Worm (Caenorhabditis elegans) whole organism, L1 larva: ENCODE results near the gene aqp-12.

ENCODE experiments used
- Y116A8C.19 ChIP-seq: sonication (generic microtip); optimal IDR thresholded peaks from 2 replicates; lab custom pipeline; 2016; ENCODE audit warnings: missing compliant biosample characterization, missing genetic modification characterization, borderline replicate concordance
- aly-2 ChIP-seq: fragments of 150-350 bp; optimal IDR thresholded peaks from 2 replicates; lab custom pipeline; 2014; ENCODE audit warnings: missing biosample characterization, missing genetic modification characterization
- ama-1 ChIP-seq: fragments of 150-350 bp; optimal IDR thresholded peaks from 2 replicates; lab custom pipeline; 2014
- blmp-1 ChIP-seq: fragments of 150-350 bp; optimal IDR thresholded peaks from 2 replicates; lab custom pipeline; 2014; ENCODE audit warnings: missing biosample characterization, missing genetic modification characterization
- ceh-90 ChIP-seq: sonication (generic microtip); optimal IDR thresholded peaks from 2 replicates; lab custom pipeline; 2016; ENCODE audit warnings: missing genetic modification characterization, missing compliant biosample characterization
- dpl-1 ChIP-seq, 3 experiments: fragments of 150-350 bp in 2 of 3; sonication (generic microtip) in 1 of 3; optimal IDR thresholded peaks; 2 replicates each; lab custom pipeline; 2014 to 2017; ENCODE audit warnings: missing biosample characterization in 3 of 3, missing genetic modification characterization in 3 of 3, missing genetic modification reagents in 3 of 3
- efl-1 ChIP-seq, 4 experiments: fragments of 150-350 bp; optimal IDR thresholded peaks in 3 of 4; peaks in 1 of 4; 1 replicate in 1 of 4; 2 replicates in 3 of 4; lab custom pipeline; 2014; ENCODE audit warnings: missing biosample characterization in 2 of 4, missing genetic modification characterization in 2 of 4, missing genetic modification reagents in 2 of 4
- elt-2 ChIP-seq: sonication (generic microtip); optimal IDR thresholded peaks from 2 replicates; lab custom pipeline; 2016; ENCODE audit warnings: missing genetic modification characterization, mild to moderate bottlenecking, inconsistent platforms, missing compliant biosample characterization, missing genetic modification reagents
- hlh-17 ChIP-seq: fragments of 200-800 bp; sonication (Bioruptor generic); optimal IDR thresholded peaks from 2 replicates; lab custom pipeline; 2018; ENCODE audit warnings: missing genetic modification characterization, mild to moderate bottlenecking, missing compliant biosample characterization, moderate library complexity, borderline replicate concordance
- jun-1 ChIP-seq: fragments of 150-350 bp; optimal IDR thresholded peaks from 2 replicates; lab custom pipeline; 2014; ENCODE audit warnings: missing biosample characterization, missing genetic modification reagents, missing genetic modification characterization
- lin-13 ChIP-seq: fragments of 150-350 bp; optimal IDR thresholded peaks from 2 replicates; lab custom pipeline; 2014; ENCODE audit warnings: missing biosample characterization, missing genetic modification reagents, missing genetic modification characterization
- lin-35 ChIP-seq, 2 experiments: fragments of 150-350 bp; optimal IDR thresholded peaks; 2 replicates each; lab custom pipeline; 2014; ENCODE audit warnings: missing biosample characterization in 2 of 2, missing genetic modification characterization in 2 of 2, missing genetic modification reagents in 2 of 2
- lin-39 ChIP-seq: fragments of 150-350 bp; optimal IDR thresholded peaks from 2 replicates; lab custom pipeline; 2014; ENCODE audit warnings: missing biosample characterization, missing genetic modification reagents, missing genetic modification characterization
- lsy-2 ChIP-seq, 2 experiments: fragments of 150-350 bp; optimal IDR thresholded peaks; 2 replicates each; lab custom pipeline; 2014; ENCODE audit warnings: missing biosample characterization in 2 of 2, missing genetic modification characterization in 2 of 2
- mef-2 ChIP-seq: fragments of 150-350 bp; optimal IDR thresholded peaks from 2 replicates; lab custom pipeline; 2014; ENCODE audit warnings: missing biosample characterization, missing genetic modification characterization
- nhr-28 ChIP-seq: fragments of 150-350 bp; optimal IDR thresholded peaks from 2 replicates; lab custom pipeline; 2014; ENCODE audit warnings: missing biosample characterization, missing genetic modification characterization
- nhr-47 ChIP-seq: sonication (generic microtip); optimal IDR thresholded peaks from 2 replicates; lab custom pipeline; 2016; ENCODE audit warnings: mild to moderate bottlenecking, missing genetic modification characterization, moderate library complexity, missing compliant biosample characterization
- nhr-76 ChIP-seq: sonication (generic microtip); optimal IDR thresholded peaks from 2 replicates; lab custom pipeline; 2017; ENCODE audit warnings: missing biosample characterization, missing genetic modification characterization
- pag-3 ChIP-seq: sonication (generic microtip); optimal IDR thresholded peaks from 2 replicates; lab custom pipeline; 2017; ENCODE audit warnings: missing genetic modification characterization, mild to moderate bottlenecking, missing compliant biosample characterization, antibody characterized with exemption, borderline replicate concordance; ENCODE audit not compliant: insufficient read depth
- pqm-1 ChIP-seq: sonication (generic microtip); optimal IDR thresholded peaks from 3 replicates; lab custom pipeline; 2017; ENCODE audit warnings: missing biosample characterization, missing genetic modification characterization
- skn-1 ChIP-seq: fragments of 150-350 bp; optimal IDR thresholded peaks from 2 replicates; lab custom pipeline; 2014; ENCODE audit warnings: missing biosample characterization, missing genetic modification characterization
- snpc-4 ChIP-seq: fragments of 150-350 bp; optimal IDR thresholded peaks from 2 replicates; lab custom pipeline; 2014; ENCODE audit warnings: missing biosample characterization, missing genetic modification characterization
- sptf-1 ChIP-seq: fragments of 150-350 bp; optimal IDR thresholded peaks from 2 replicates; lab custom pipeline; 2014; ENCODE audit warnings: missing biosample characterization, missing genetic modification characterization
- tlp-1 ChIP-seq: fragments of 150-350 bp; optimal IDR thresholded peaks from 2 replicates; lab custom pipeline; 2014; ENCODE audit warnings: missing biosample characterization, missing genetic modification characterization
- unc-130 ChIP-seq: fragments of 150-350 bp; optimal IDR thresholded peaks from 2 replicates; lab custom pipeline; 2017; ENCODE audit warnings: missing biosample characterization, missing genetic modification characterization, inconsistent platforms
- unc-30 ChIP-seq: sonication (generic microtip); optimal IDR thresholded peaks from 2 replicates; lab custom pipeline; 2017; ENCODE audit warnings: missing biosample characterization, missing genetic modification characterization
- xbp-1 ChIP-seq: sonication (generic microtip); optimal IDR thresholded peaks from 2 replicates; lab custom pipeline; 2016; ENCODE audit warnings: missing genetic modification characterization, missing compliant biosample characterization
- ztf-4 ChIP-seq: fragments of 150-350 bp; optimal IDR thresholded peaks from 2 replicates; lab custom pipeline; 2014; ENCODE audit warnings: missing biosample characterization, missing genetic modification characterization

aqp-12 gene

ce11 chrII:12184857-12185256 is 18.2 kb upstream of the aqp-12 start, which contains the start of gene Y57A10A.13:
Gene Y57A10A.13, minus strand, starts transcription at chrII:12184902.
- peak; percentile 4 to 52 for TF ChIP-seq lsy-2 (tag; optimal IDR thresholded peaks at IDR 0.05; lab: Kevin White, UChicago)
- TF ChIP-seq hlh-17 (GFP tag; lab: Kevin White, UChicago): no peak
- no peak for TF ChIP-seq lin-13 (GFP tag; lab: Kevin White, UChicago)
- TF ChIP-seq efl-1 (optimal IDR thresholded peaks at IDR 0.05; lab: Kevin White, UChicago): peak; percentile 58 to 80
- peak; percentile 84 to 98 for TF ChIP-seq efl-1 (GFP tag; optimal IDR thresholded peaks at IDR 0.05 in 1 of 2; lab: Kevin White, UChicago)
- TF ChIP-seq skn-1 (tag; lab: Kevin White, UChicago): peak; percentile 15
- TF ChIP-seq lin-35 (GFP tag; optimal IDR thresholded peaks at IDR 0.05; lab: Kevin White, UChicago): peak; percentile 72 to 89
- peak; percentile 72 to 87 (median 79) for TF ChIP-seq dpl-1 (GFP tag; optimal IDR thresholded peaks at IDR 0.05; lab: Kevin White, UChicago)
- peak; percentile 13 for TF ChIP-seq blmp-1 (tag; lab: Kevin White, UChicago)
- TF ChIP-seq, all 84 proteins: peak for 6

- TF ChIP-seq tlp-1 (tag; lab: Kevin White, UChicago) (peak; percentile 72), efl-1 (optimal IDR thresholded peaks at IDR 0.05; lab: Kevin White, UChicago) (no peak), efl-1 (GFP tag; optimal IDR thresholded peaks at IDR 0.05 in 1 of 2; lab: Kevin White, UChicago) (peak in 1 of 2 experiments; percentile 88), pqm-1 (peak; percentile 52), elt-2 (tag; lab: Kevin White, UChicago) (peak; percentile 91), dpl-1 (GFP tag; optimal IDR thresholded peaks at IDR 0.05; lab: Kevin White, UChicago) (peak in 1 of 3 experiments; percentile 4), lin-35 (GFP tag; optimal IDR thresholded peaks at IDR 0.05; lab: Kevin White, UChicago) (peak in 1 of 2 experiments; percentile 19), jun-1 (peak; percentile 39), pag-3 (tag; lab: Kevin White, UChicago) (no peak), nhr-76 (tag; lab: Kevin White, UChicago) (no peak)
Measured at ce11 chrII:12185710-12186109, 17.3 kb upstream of the aqp-12 start, which contains the start of gene Y57A10A.14. Gene Y57A10A.14, plus strand, starts transcription at chrII:12185937.

- TF ChIP-seq mef-2 (tag; lab: Kevin White, UChicago) (no peak), elt-2 (tag; lab: Kevin White, UChicago) (peak; percentile 47)
Measured at ce11 chrII:12186726-12187125, 16.3 kb upstream of the aqp-12 start.

ce11 chrII:12189193-12189592 is 13.8 kb upstream of the aqp-12 start:
- TF ChIP-seq efl-1 (optimal IDR thresholded peaks at IDR 0.05; lab: Kevin White, UChicago) (no peak), efl-1 (GFP tag; optimal IDR thresholded peaks at IDR 0.05 in 1 of 2; lab: Kevin White, UChicago) (peak in 1 of 2 experiments; percentile 67), xbp-1 (tag; lab: Kevin White, UChicago) (no peak)

- TF ChIP-seq aly-2 (tag; lab: Kevin White, UChicago): no peak
- no peak for TF ChIP-seq efl-1 (optimal IDR thresholded peaks at IDR 0.05; lab: Kevin White, UChicago)
- TF ChIP-seq efl-1 (GFP tag; optimal IDR thresholded peaks at IDR 0.05 in 1 of 2; lab: Kevin White, UChicago): peak in 1 of 2 experiments; percentile 75
- TF ChIP-seq, all 84 proteins: peak for 1
Measured at ce11 chrII:12199209-12199608, 3.8 kb upstream of the aqp-12 start.

- TF ChIP-seq sptf-1: no peak
- no peak for TF ChIP-seq snpc-4 (tag; lab: Kevin White, UChicago)
- TF ChIP-seq ceh-90 (tag; lab: Kevin White, UChicago): no peak
- TF ChIP-seq lin-39: no peak
- no peak for TF ChIP-seq ama-1 (lab: Kevin White, UChicago)
- TF ChIP-seq unc-130 (tag; lab: Kevin White, UChicago): no peak
- TF ChIP-seq unc-30 (tag; lab: Kevin White, UChicago): no peak
- no peak for TF ChIP-seq lin-13 (GFP tag; lab: Kevin White, UChicago)
- no peak for TF ChIP-seq nhr-28 (tag; lab: Kevin White, UChicago)
- TF ChIP-seq ztf-4 (tag; lab: Kevin White, UChicago): no peak
Measured at ce11 chrII:12199912-12200637, 2.9 kb upstream of the aqp-12 start, which contains the start of gene polg-1. Gene polg-1, minus strand, starts transcription at chrII:12199962.

- TF ChIP-seq Y116A8C.19 (no peak), nhr-47 (tag; lab: Kevin White, UChicago) (no peak)
Measured at ce11 chrII:12202281-12202680, 740 bp upstream of the aqp-12 start, which contains the start of gene trpp-5. Gene trpp-5, minus strand, starts transcription at chrII:12202381.
